Worm (Caenorhabditis elegans): ENCODE results near the gene pqn-53.

pqn-53 gene

DNA sequence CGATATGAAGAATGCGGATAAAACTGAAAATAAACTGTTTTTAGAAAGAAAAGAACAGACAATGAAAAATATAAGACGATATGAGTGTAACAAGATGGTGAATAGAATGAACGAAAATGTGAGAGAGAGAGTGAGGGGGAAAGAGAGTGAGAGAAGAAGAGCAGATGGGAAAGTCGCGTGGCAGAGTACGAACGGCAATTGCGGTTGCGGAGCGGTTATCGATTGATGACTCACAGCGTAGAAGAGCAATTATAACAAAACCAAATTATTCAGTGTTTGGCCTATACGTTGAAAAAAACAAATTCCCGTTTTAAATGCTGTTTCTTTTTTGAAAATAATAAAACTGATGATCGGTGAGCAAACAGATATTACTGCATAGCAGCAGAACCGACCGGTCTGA, at the start of gene pqn-53:
pqn-53 (minus strand) TSS at position 23 of the 400 bp plus-strand sequence.
- no peak for TF ChIP-seq unc-62 (GFP tag; optimal IDR thresholded peaks at IDR 0.05)

DNA sequence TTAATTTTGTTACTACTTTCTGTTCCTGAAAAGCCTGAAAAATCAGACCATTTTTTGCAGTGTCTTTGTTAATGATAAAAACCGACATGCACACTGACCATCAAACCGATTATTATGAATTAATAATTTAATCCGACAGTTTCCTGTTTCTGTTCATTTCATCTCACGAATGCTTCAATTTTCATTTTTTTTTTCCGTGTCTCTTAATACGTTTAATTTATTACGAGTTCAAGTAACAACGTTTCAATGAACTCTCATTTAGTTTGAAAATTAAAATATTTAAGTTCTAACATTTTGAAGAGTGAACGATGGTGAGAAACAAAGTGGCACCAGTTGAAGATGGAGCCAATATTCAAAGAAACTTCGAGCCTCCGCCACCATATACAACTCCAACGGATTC, 49.5 kb upstream of the pqn-53 start, which contains the start of gene spin-1:
spin-1 (plus strand) TSS at position 301 of the 400 bp plus-strand sequence.
- TF ChIP-seq unc-62 (GFP tag; optimal IDR thresholded peaks at IDR 0.05): no peak

- TF ChIP-seq unc-62 (GFP tag; optimal IDR thresholded peaks at IDR 0.05): no peak
Measured at ce11 chrV:12113726-12114125, 48.5 kb upstream of the pqn-53 start.

- TF ChIP-seq unc-62 (GFP tag; optimal IDR thresholded peaks at IDR 0.05): no peak
Measured at ce11 chrV:12111452-12111851, 46.3 kb upstream of the pqn-53 start, which contains the start of gene lhpp-1. lhpp-1 (minus strand) TSS chrV:12111805.

DNA sequence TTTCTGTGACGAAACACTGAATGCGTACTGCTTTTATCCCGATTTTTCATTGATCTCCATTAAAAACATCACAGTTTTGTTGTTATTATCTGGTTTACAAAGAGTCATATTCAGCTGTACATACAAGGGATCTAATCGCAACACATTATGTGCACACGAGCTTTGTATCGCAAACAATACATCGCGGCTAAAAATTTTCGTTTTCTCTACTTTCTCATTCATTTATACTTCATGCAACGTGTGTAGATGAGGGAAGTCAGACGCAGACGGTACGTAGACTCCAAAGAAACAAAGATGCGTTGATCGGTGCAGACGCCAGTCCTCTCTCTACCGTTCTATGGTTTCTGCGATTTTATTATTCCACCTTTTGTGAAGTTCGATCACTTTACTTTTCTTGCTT, 41.6 kb upstream of the pqn-53 start, which contains the start of gene nhr-136:
nhr-136 (plus strand) TSS at position 301 of the 400 bp plus-strand sequence.
- no peak for TF ChIP-seq unc-62 (GFP tag; optimal IDR thresholded peaks at IDR 0.05)

DNA sequence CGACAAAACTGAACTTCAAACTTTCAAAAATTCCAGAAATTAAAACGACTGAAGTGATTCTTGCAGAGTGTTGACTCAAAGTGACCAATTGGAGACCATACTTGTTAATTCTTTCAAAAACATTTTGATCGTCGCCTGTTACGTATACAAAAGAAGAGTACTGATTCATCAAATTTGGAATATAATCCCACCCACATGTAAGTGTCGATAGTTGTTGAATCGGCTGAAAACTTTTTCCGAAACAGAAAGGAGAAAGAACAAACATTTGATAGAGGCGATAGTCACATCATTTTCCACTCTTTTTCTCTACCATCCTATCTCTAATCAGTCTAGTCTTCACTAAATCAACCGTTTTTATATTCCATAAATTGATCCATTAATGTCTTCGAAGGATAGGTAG, 38.7 kb upstream of the pqn-53 start, which contains the start of gene nhr-153:
nhr-153 (plus strand) TSS at position 301 of the 400 bp plus-strand sequence.
- TF ChIP-seq unc-62 (GFP tag; optimal IDR thresholded peaks at IDR 0.05): no peak

DNA sequence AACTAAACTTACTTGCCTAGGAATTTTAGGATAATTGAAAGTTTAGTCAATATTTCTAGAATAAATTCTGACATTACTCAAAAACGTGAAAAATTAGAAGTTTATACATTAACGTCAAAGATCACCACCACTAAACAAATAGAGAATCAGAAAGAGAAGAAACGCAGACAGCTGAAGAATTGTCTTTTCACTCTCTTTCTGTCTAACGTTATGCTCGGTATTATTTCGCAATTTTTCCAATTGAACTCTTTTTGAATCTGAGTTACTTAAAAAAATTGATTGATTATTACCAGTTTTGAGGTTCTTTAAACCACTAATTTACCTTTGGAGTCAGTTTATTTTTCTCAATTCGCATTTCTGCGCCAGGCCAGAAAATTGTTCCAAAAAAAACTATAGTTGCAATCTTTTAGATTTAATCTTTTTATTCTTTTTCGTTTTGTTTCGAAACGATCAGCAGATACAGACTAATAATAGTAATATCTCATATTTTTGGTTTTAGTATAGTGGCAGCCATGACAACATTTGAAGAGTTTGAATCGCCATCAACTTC, 35.7 kb upstream of the pqn-53 start, which contains the start of gene nhr-154:
nhr-154 (plus strand) TSS at position 500 of the 550 bp plus-strand sequence.
- TF ChIP-seq unc-62 (GFP tag; optimal IDR thresholded peaks at IDR 0.05): no peak

- no peak for TF ChIP-seq unc-62 (GFP tag; optimal IDR thresholded peaks at IDR 0.05)
Measured at ce11 chrV:12098123-12098522, 32.9 kb upstream of the pqn-53 start, which contains the start of gene nhr-209. nhr-209 (plus strand) TSS chrV:12098149.

ce11 chrV:12095865-12096264, 30.7 kb upstream of the pqn-53 start, which contains the start of gene nhr-207:
nhr-207 (plus strand) TSS chrV:12096146.
- no peak for TF ChIP-seq unc-62 (GFP tag; optimal IDR thresholded peaks at IDR 0.05)

ce11 chrV:12094030-12094429, 28.8 kb upstream of the pqn-53 start, which contains the start of gene nhr-208:
nhr-208 (plus strand) TSS chrV:12094317.
- TF ChIP-seq unc-62 (GFP tag; optimal IDR thresholded peaks at IDR 0.05): no peak

DNA sequence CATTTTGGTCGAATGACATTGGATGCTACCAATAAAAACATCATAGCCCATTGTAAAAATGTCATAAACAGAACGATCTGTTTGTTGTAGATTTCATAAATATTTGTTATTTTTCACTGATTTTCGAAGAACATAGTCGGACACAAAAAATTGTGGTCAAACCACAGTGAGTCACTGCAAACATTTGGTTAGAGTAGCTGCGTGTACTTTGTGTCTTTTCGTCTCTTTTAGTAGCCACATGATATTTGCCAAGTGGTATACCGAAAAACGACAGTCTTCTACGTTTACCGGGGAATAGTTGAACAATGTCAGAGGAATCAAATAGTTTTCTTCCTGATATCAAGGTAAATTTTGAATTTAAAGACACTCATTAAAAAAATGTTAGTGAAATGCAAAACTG, 26.6 kb upstream of the pqn-53 start, which contains the start of gene nhr-206:
nhr-206 (plus strand) TSS at position 248 of the 400 bp plus-strand sequence.
- TF ChIP-seq unc-62 (GFP tag; optimal IDR thresholded peaks at IDR 0.05): no peak

- TF ChIP-seq unc-62 (GFP tag; optimal IDR thresholded peaks at IDR 0.05): no peak
Measured at ce11 chrV:12088773-12089172, 23.6 kb upstream of the pqn-53 start, which contains the start of gene R07B7.12. R07B7.12 (plus strand) TSS chrV:12089073.

ce11 chrV:12086934-12087333, 21.7 kb upstream of the pqn-53 start, which contains the start of gene gana-1:
gana-1 (plus strand) TSS chrV:12087234.
- no peak for TF ChIP-seq unc-62 (GFP tag; optimal IDR thresholded peaks at IDR 0.05)

DNA sequence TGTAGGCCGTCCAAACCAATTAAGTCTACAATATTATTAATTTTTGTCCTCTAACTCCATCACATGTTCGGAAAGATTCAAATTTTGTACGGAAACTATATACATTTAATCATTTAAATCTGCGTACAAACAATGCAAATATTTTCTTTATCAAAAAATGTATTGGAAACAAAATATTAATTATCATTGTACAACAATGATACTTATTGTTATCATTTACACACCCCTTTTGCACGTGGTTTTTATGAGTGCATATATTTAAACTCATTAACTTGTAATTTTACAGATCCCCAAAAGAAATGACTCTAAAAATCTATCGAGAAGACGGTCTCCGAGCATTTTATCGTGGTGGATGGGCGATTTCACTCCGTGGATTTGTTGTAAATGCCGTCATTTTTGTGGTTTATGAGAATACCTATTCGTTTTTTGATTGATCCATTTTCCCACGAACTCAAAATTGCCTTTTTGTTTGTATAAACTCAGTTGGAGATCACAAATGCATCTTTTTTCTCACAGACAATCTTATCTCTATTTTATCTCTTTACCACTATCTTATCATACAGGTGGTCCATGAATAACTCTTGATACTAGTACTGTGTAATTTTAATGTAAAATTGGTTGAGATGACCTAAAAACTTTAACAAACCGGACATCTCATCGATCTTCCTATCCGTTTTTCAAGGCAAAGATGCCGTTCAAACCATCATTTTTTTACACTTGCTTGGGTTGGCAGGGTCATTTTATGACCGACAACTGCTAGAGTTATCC, 20.9 kb upstream of the pqn-53 start:
- no peak for TF ChIP-seq unc-62 (GFP tag; optimal IDR thresholded peaks at IDR 0.05)

- TF ChIP-seq unc-62 (GFP tag; optimal IDR thresholded peaks at IDR 0.05): no peak
Measured at ce11 chrV:12084216-12084615, 19.0 kb upstream of the pqn-53 start, which contains the start of gene R07B7.8. R07B7.8 (minus strand) TSS chrV:12084316.

DNA sequence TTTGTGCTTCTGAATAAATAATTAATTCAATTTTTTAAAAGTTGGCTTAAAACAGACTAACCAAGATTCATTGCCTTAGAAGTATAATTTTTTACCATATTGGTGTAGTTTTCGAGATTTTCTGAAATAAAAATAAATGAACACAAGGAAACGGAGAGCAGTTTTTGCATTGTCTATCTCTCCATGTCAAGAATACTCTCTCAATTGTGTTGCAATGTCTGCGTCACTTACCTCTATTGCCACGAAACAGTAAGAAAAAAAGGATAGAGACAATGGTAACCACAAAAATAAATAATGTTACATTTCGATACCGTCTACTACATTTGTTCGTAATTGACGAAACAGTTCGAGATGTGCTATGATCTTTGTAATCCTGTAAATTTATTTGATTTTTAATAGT, 17.7 kb upstream of the pqn-53 start, which contains the start of gene R07B7.10:
R07B7.10 (plus strand) TSS at position 285 of the 400 bp plus-strand sequence.
- no peak for TF ChIP-seq unc-62 (GFP tag; optimal IDR thresholded peaks at IDR 0.05)
